Fruit fly (Drosophila melanogaster) Kc167 (cell line): Measurements from ENCODE around the gene CG4768.

Source experiments
- Myc ChIP-seq: fragments of >200 bp; optimal IDR thresholded peaks from 2 replicates; lab custom pipeline; 2017; ENCODE audit warnings: missing external identifiers
- h ChIP-seq: fragments of >200 bp; optimal IDR thresholded peaks from 3 replicates; lab custom pipeline; 2018; ENCODE audit warnings: missing external identifiers
- psq ChIP-seq: fragments of >200 bp; optimal IDR thresholded peaks from 2 replicates; lab custom pipeline; 2017; ENCODE audit warnings: missing external identifiers

DNA sequence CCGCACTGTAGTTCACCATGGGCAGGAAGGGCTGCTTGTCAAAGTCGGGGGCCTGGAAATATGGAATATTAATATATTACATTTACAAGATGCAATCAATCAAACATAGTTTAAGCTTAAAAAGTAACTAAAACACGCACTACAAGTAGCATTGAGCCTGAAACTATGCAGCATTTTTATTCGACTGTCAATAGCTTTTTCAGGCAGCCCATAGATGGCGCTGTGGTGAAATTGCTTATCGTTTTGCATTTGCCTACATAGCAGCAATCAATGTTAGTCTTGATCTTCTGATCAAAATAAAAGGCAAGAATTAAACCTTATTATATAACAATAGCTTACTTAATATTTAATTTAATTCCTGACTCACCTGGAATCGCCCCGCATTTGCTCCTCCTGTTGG, 54.7 kb downstream of the CG4768 start:
- TF ChIP-seq h (lab: Kevin White, UChicago) (no peak), psq (lab: Kevin White, UChicago) (no peak), Myc (no peak)
